Worm (Caenorhabditis elegans) whole organism, L2 larva: ENCODE results near the gene C06B8.7.

Source experiments
- Y55F3AM.14 ChIP-seq: fragments of 200-800 bp; sonication (Bioruptor generic); optimal IDR thresholded peaks from 2 replicates; lab custom pipeline; 2018; ENCODE audit warnings: mild to moderate bottlenecking, missing genetic modification characterization, missing compliant biosample characterization
- ZK546.5 ChIP-seq: sonication (generic microtip); optimal IDR thresholded peaks from 2 replicates; lab custom pipeline; 2017; ENCODE audit warnings: missing biosample characterization, missing genetic modification characterization
- alr-1 ChIP-seq: fragments of 150-350 bp; optimal IDR thresholded peaks from 2 replicates; lab custom pipeline; 2014; ENCODE audit warnings: missing biosample characterization, missing genetic modification characterization
- aly-2 ChIP-seq: fragments of 150-350 bp; optimal IDR thresholded peaks from 2 replicates; lab custom pipeline; 2014; ENCODE audit warnings: missing biosample characterization, missing genetic modification characterization
- ama-1 ChIP-seq: fragments of 150-350 bp; optimal IDR thresholded peaks from 2 replicates; lab custom pipeline; 2018; ENCODE audit warnings: inconsistent platforms
- blmp-1 ChIP-seq: sonication (generic microtip); optimal IDR thresholded peaks from 2 replicates; lab custom pipeline; 2017; ENCODE audit warnings: missing genetic modification characterization, mild to moderate bottlenecking, missing compliant biosample characterization, antibody characterized with exemption, moderate library complexity; ENCODE audit not compliant: insufficient read depth
- ceh-16 ChIP-seq: fragments of 150-350 bp; optimal IDR thresholded peaks from 2 replicates; lab custom pipeline; 2014; ENCODE audit warnings: missing biosample characterization, missing genetic modification characterization
- ceh-82 ChIP-seq: fragments of 150-350 bp; optimal IDR thresholded peaks from 2 replicates; lab custom pipeline; 2014; ENCODE audit warnings: missing biosample characterization, missing genetic modification characterization
- dmd-4 ChIP-seq: sonication (generic microtip); optimal IDR thresholded peaks from 2 replicates; lab custom pipeline; 2017; ENCODE audit warnings: missing biosample characterization, missing genetic modification characterization
- egl-27 ChIP-seq: sonication (generic microtip); optimal IDR thresholded peaks from 3 replicates; lab custom pipeline; 2017; ENCODE audit warnings: missing biosample characterization, missing genetic modification reagents, missing genetic modification characterization
- fos-1 ChIP-seq: fragments of 150-350 bp; optimal IDR thresholded peaks from 2 replicates; lab custom pipeline; 2014; ENCODE audit warnings: missing biosample characterization, missing genetic modification characterization
- gmeb-1 ChIP-seq: fragments of 150-350 bp; optimal IDR thresholded peaks from 2 replicates; lab custom pipeline; 2014; ENCODE audit warnings: missing biosample characterization, missing genetic modification characterization
- lin-11 ChIP-seq: fragments of 150-350 bp; sonication (generic microtip); optimal IDR thresholded peaks from 2 replicates; lab custom pipeline; 2014; ENCODE audit warnings: missing biosample characterization, missing genetic modification characterization, inconsistent platforms, mixed read lengths
- lin-13 ChIP-seq: fragments of 150-350 bp; optimal IDR thresholded peaks from 2 replicates; lab custom pipeline; 2014; ENCODE audit warnings: missing biosample characterization, missing genetic modification reagents, missing genetic modification characterization
- lin-39 ChIP-seq: fragments of 150-350 bp; optimal IDR thresholded peaks from 2 replicates; lab custom pipeline; 2014; ENCODE audit warnings: missing biosample characterization, missing genetic modification reagents, missing genetic modification characterization
- mdl-1 ChIP-seq, 2 experiments: fragments of 150-350 bp in 1 of 2; sonication (generic microtip) in 1 of 2; optimal IDR thresholded peaks; 2 replicates each; lab custom pipeline; 2017; ENCODE audit warnings: missing biosample characterization in 2 of 2, missing genetic modification characterization in 2 of 2
- nhr-11 ChIP-seq: fragments of 150-350 bp; optimal IDR thresholded peaks from 2 replicates; lab custom pipeline; 2014; ENCODE audit warnings: missing biosample characterization, missing genetic modification characterization
- nhr-129 ChIP-seq: fragments of 150-350 bp; optimal IDR thresholded peaks from 2 replicates; lab custom pipeline; 2014; ENCODE audit warnings: missing biosample characterization, missing genetic modification characterization
- nhr-21 ChIP-seq: fragments of 150-350 bp; optimal IDR thresholded peaks from 2 replicates; lab custom pipeline; 2014; ENCODE audit warnings: missing biosample characterization, missing genetic modification characterization
- nhr-23 ChIP-seq: fragments of 150-350 bp; optimal IDR thresholded peaks from 2 replicates; lab custom pipeline; 2014; ENCODE audit warnings: missing biosample characterization, missing genetic modification reagents, missing genetic modification characterization
- nhr-237 ChIP-seq: fragments of 150-350 bp; optimal IDR thresholded peaks from 2 replicates; lab custom pipeline; 2014; ENCODE audit warnings: missing biosample characterization, missing genetic modification characterization
- nhr-6 ChIP-seq: fragments of 150-350 bp; optimal IDR thresholded peaks from 2 replicates; lab custom pipeline; 2014; ENCODE audit warnings: missing biosample characterization, missing genetic modification characterization
- nhr-77 ChIP-seq: fragments of 150-350 bp; optimal IDR thresholded peaks from 2 replicates; lab custom pipeline; 2014; ENCODE audit warnings: missing biosample characterization, missing genetic modification characterization
- peb-1 ChIP-seq: fragments of 150-350 bp; optimal IDR thresholded peaks from 2 replicates; lab custom pipeline; 2014; ENCODE audit warnings: missing biosample characterization, missing genetic modification characterization
- sem-4 ChIP-seq: fragments of 150-350 bp; optimal IDR thresholded peaks from 2 replicates; lab custom pipeline; 2014; ENCODE audit warnings: missing biosample characterization, missing genetic modification reagents, missing genetic modification characterization
- sma-3 ChIP-seq: sonication (generic microtip); optimal IDR thresholded peaks from 2 replicates; lab custom pipeline; 2016; ENCODE audit warnings: missing genetic modification reagents, missing genetic modification characterization, missing compliant biosample characterization
- sma-9 ChIP-seq, 2 experiments: fragments of 150-350 bp in 1 of 2; sonication (generic microtip) in 1 of 2; optimal IDR thresholded peaks; 2 replicates each; lab custom pipeline; 2014 to 2016; ENCODE audit warnings: missing genetic modification characterization in 2 of 2, mild to moderate bottlenecking in 1 of 2, missing biosample characterization in 1 of 2, missing compliant biosample characterization in 1 of 2, missing genetic modification reagents in 1 of 2, moderate library complexity in 1 of 2
- snpc-4 ChIP-seq: fragments of 150-350 bp; optimal IDR thresholded peaks from 2 replicates; lab custom pipeline; 2014; ENCODE audit warnings: missing biosample characterization, missing genetic modification characterization
- unc-39 ChIP-seq: fragments of 150-350 bp; optimal IDR thresholded peaks from 2 replicates; lab custom pipeline; 2014; ENCODE audit warnings: missing biosample characterization, missing genetic modification characterization
- unc-55 ChIP-seq: fragments of 150-350 bp; sonication (generic microtip); optimal IDR thresholded peaks from 3 replicates; lab custom pipeline; 2014; ENCODE audit warnings: missing biosample characterization, missing genetic modification reagents, missing genetic modification characterization
- unc-62 ChIP-seq: fragments of 150-350 bp; optimal IDR thresholded peaks from 2 replicates; lab custom pipeline; 2014; ENCODE audit warnings: missing biosample characterization, missing genetic modification reagents, missing genetic modification characterization
- zag-1 ChIP-seq: fragments of 150-350 bp; optimal IDR thresholded peaks from 2 replicates; lab custom pipeline; 2014; ENCODE audit warnings: missing biosample characterization, missing genetic modification characterization
- ztf-1 ChIP-seq: fragments of 200-800 bp; sonication (Bioruptor generic); conservative IDR thresholded peaks from 2 replicates; pipeline ENCODE4 v1.3.6; 2022; ENCODE audit warnings: missing genetic modification characterization, missing compliant biosample characterization
- ztf-11 ChIP-seq: sonication (generic microtip); optimal IDR thresholded peaks from 2 replicates; lab custom pipeline; 2017; ENCODE audit warnings: missing biosample characterization, missing genetic modification characterization

C06B8.7 gene

ce11 chrV:15479107-15479506, 19.4 kb upstream of the C06B8.7 start:
- no peak for TF ChIP-seq egl-27
- TF ChIP-seq unc-39 (tag; lab: Kevin White, UChicago): no peak
- TF ChIP-seq sma-9 (GFP tag; optimal IDR thresholded peaks at IDR 0.05; lab: Kevin White, UChicago): peak; percentile 15
- no peak for TF ChIP-seq sma-9 (tag; optimal IDR thresholded peaks at IDR 0.05; lab: Kevin White, UChicago)
- TF ChIP-seq Y55F3AM.14 (GFP tag; lab: Kevin White, UChicago): no peak
- no peak for TF ChIP-seq sem-4 (tag; lab: Kevin White, UChicago)
- no peak for TF ChIP-seq nhr-129
- TF ChIP-seq zag-1 (tag; lab: Kevin White, UChicago): no peak
- TF ChIP-seq nhr-11: no peak
- TF ChIP-seq aly-2: no peak
- TF ChIP-seq fos-1 (tag; lab: Kevin White, UChicago): peak; percentile 56
- no peak for TF ChIP-seq ceh-16
- no peak for TF ChIP-seq sma-3
- no peak for TF ChIP-seq ceh-82
- no peak for TF ChIP-seq nhr-77 (tag; lab: Kevin White, UChicago)
- no peak for TF ChIP-seq unc-62 (GFP tag; lab: Kevin White, UChicago)
- no peak for TF ChIP-seq mdl-1 (tag; optimal IDR thresholded peaks at IDR 0.05; lab: Kevin White, UChicago)

- TF ChIP-seq egl-27: no peak
- TF ChIP-seq sma-3: no peak
- no peak for TF ChIP-seq sma-9 (GFP tag; optimal IDR thresholded peaks at IDR 0.05; lab: Kevin White, UChicago)
- no peak for TF ChIP-seq sma-9 (tag; optimal IDR thresholded peaks at IDR 0.05; lab: Kevin White, UChicago)
- no peak for TF ChIP-seq nhr-23
- no peak for TF ChIP-seq ztf-11 (tag; lab: Kevin White, UChicago)
- TF ChIP-seq ceh-16: no peak
- TF ChIP-seq lin-39 (tag; lab: Kevin White, UChicago): no peak
- TF ChIP-seq Y55F3AM.14 (GFP tag; lab: Kevin White, UChicago): no peak
- TF ChIP-seq sem-4 (tag; lab: Kevin White, UChicago): no peak
- TF ChIP-seq blmp-1: no peak
- TF ChIP-seq nhr-21: no peak
- TF ChIP-seq, all 48 proteins: peak for 0
These were observed 18.7 kb upstream of the C06B8.7 start for ce11 chrV:15479825-15480224.

ce11 chrV:15480505-15481075, 17.9 kb upstream of the C06B8.7 start:
- no peak for TF ChIP-seq ama-1 (lab: Kevin White, UChicago)
- TF ChIP-seq blmp-1: no peak
- TF ChIP-seq nhr-11: no peak
- no peak for TF ChIP-seq dmd-4
- no peak for TF ChIP-seq lin-13 (GFP tag; lab: Kevin White, UChicago)
- TF ChIP-seq peb-1 (tag; lab: Kevin White, UChicago): no peak
- TF ChIP-seq gmeb-1 (tag; lab: Kevin White, UChicago): no peak
- no peak for TF ChIP-seq nhr-237 (tag; lab: Kevin White, UChicago)
- no peak for TF ChIP-seq snpc-4 (tag; lab: Kevin White, UChicago)
- no peak for TF ChIP-seq ztf-1 (GFP tag; lab: Robert Waterston, UW)

- TF ChIP-seq alr-1 (tag; lab: Kevin White, UChicago) (no peak), zag-1 (tag; lab: Kevin White, UChicago) (no peak), lin-11 (tag; lab: Kevin White, UChicago) (no peak), sma-9 (GFP tag; optimal IDR thresholded peaks at IDR 0.05; lab: Kevin White, UChicago) (peak; percentile 50), sma-9 (tag; optimal IDR thresholded peaks at IDR 0.05; lab: Kevin White, UChicago) (no peak)
These were observed 17.2 kb upstream of the C06B8.7 start, which contains the start of gene nhr-150 for ce11 chrV:15481374-15481773. Gene nhr-150 (minus strand): TSS chrV:15481465.

- no peak for TF ChIP-seq zag-1 (tag; lab: Kevin White, UChicago)
- no peak for TF ChIP-seq lin-11 (tag; lab: Kevin White, UChicago)
- no peak for TF ChIP-seq ztf-1 (GFP tag; lab: Robert Waterston, UW)
- no peak for TF ChIP-seq unc-55 (GFP tag; lab: Kevin White, UChicago)
- no peak for TF ChIP-seq sma-3
- TF ChIP-seq nhr-6 (tag; lab: Kevin White, UChicago): no peak
- TF ChIP-seq aly-2: no peak
- TF ChIP-seq egl-27: no peak
- TF ChIP-seq nhr-23: no peak
- peak; percentile 59 for TF ChIP-seq sma-9 (GFP tag; optimal IDR thresholded peaks at IDR 0.05; lab: Kevin White, UChicago)
- TF ChIP-seq sma-9 (tag; optimal IDR thresholded peaks at IDR 0.05; lab: Kevin White, UChicago): no peak
- peak; percentile 15 for TF ChIP-seq fos-1 (tag; lab: Kevin White, UChicago)
- no peak for TF ChIP-seq ama-1 (lab: Kevin White, UChicago)
- no peak for TF ChIP-seq ZK546.5 (tag; lab: Kevin White, UChicago)
These were observed 15.0 kb upstream of the C06B8.7 start for ce11 chrV:15483563-15483962.
